Fruit fly (Drosophila melanogaster) whole organism, embryonic: Measurements from ENCODE around the gene CG11384.

ENCODE experiments used
- Atf-2 ChIP-seq: fragments of 200-800 bp; sonication (Bioruptor generic); optimal IDR thresholded peaks from 2 replicates; lab custom pipeline; 2016; ENCODE audit warnings: missing biosample characterization, missing genetic modification characterization
- B-H2 ChIP-seq: fragments of 200-800 bp; sonication (Bioruptor generic); optimal IDR thresholded peaks from 2 replicates; lab custom pipeline; 2018; ENCODE audit warnings: missing biosample characterization, mild to moderate bottlenecking, missing genetic modification characterization
- Blimp-1 ChIP-seq: fragments of 200-800 bp; sonication (Bioruptor generic); optimal IDR thresholded peaks from 3 replicates; lab custom pipeline; 2018; ENCODE audit warnings: missing biosample characterization, missing genetic modification characterization, mild to moderate bottlenecking, moderate library complexity, missing genetic modification reagents
- CG11247 ChIP-seq: fragments of 200-800 bp; sonication (Bioruptor generic); IDR thresholded peaks from 2 replicates; pipeline ENCODE4 v1.3.6; 2022; ENCODE audit warnings: missing biosample characterization, missing genetic modification characterization
- CG11695 ChIP-seq: fragments of 200-800 bp; sonication (Bioruptor generic); IDR thresholded peaks from 3 replicates; pipeline ENCODE4 v1.3.6; 2022; ENCODE audit warnings: missing biosample characterization, missing genetic modification characterization
- CG12155 ChIP-seq: fragments of 200-800 bp; sonication (Bioruptor generic); optimal IDR thresholded peaks from 3 replicates; lab custom pipeline; 2016; ENCODE audit warnings: missing biosample characterization, missing genetic modification characterization
- CG17186 ChIP-seq: fragments of 200-800 bp; sonication (Bioruptor generic); optimal IDR thresholded peaks from 3 replicates; lab custom pipeline; 2017; ENCODE audit warnings: missing biosample characterization, missing genetic modification reagents, missing genetic modification characterization
- CG17359 ChIP-seq: fragments of 200-800 bp; sonication (Bioruptor generic); optimal IDR thresholded peaks from 3 replicates; lab custom pipeline; 2018; ENCODE audit warnings: missing biosample characterization, mild to moderate bottlenecking, missing genetic modification characterization, moderate library complexity
- CG2129 ChIP-seq: fragments of 200-800 bp; sonication (Bioruptor generic); IDR thresholded peaks from 2 replicates; pipeline ENCODE4 v1.3.6; 2022; ENCODE audit warnings: missing biosample characterization, missing genetic modification characterization; ENCODE audit not compliant: partially characterized antibody
- CG2889 ChIP-seq: fragments of 200-800 bp; sonication (Bioruptor generic); IDR thresholded peaks from 3 replicates; pipeline ENCODE4 v1.3.6; 2022; ENCODE audit warnings: missing biosample characterization, missing genetic modification characterization
- CG33213 ChIP-seq: fragments of 200-800 bp; sonication (Bioruptor generic); optimal IDR thresholded peaks from 3 replicates; lab custom pipeline; 2016; ENCODE audit warnings: missing biosample characterization, missing genetic modification characterization
- CG6272 ChIP-seq: fragments of 200-800 bp; sonication (Bioruptor generic); IDR thresholded peaks from 2 replicates; pipeline ENCODE4 v1.3.6; 2022; ENCODE audit warnings: missing biosample characterization, missing genetic modification characterization
- CG9215 ChIP-seq: fragments of 200-800 bp; sonication (Bioruptor generic); IDR thresholded peaks from 2 replicates; pipeline ENCODE4 v1.3.6; 2022; ENCODE audit warnings: missing biosample characterization, missing genetic modification characterization
- Doc3 ChIP-seq: fragments of 200-800 bp; sonication (Bioruptor generic); IDR thresholded peaks from 3 replicates; pipeline ENCODE4 v1.3.6; 2022; ENCODE audit warnings: missing biosample characterization, missing genetic modification characterization; ENCODE audit not compliant: partially characterized antibody
- Dp ChIP-seq: fragments of 200-800 bp; sonication (Bioruptor generic); optimal IDR thresholded peaks from 2 replicates; lab custom pipeline; 2018; ENCODE audit warnings: missing biosample characterization, mild to moderate bottlenecking, missing genetic modification characterization, moderate library complexity
- Dref ChIP-seq: fragments of 200-800 bp; sonication (Bioruptor generic); IDR thresholded peaks from 2 replicates; pipeline ENCODE4 v1.3.6; 2022; ENCODE audit warnings: missing biosample characterization, missing genetic modification characterization
- GATAe ChIP-seq: fragments of 200-800 bp; sonication (Bioruptor generic); conservative IDR thresholded peaks from 2 replicates; pipeline ENCODE4 v1.3.6; 2022; ENCODE audit warnings: missing biosample characterization, missing genetic modification characterization
- Gug ChIP-seq: fragments of 200-800 bp; sonication (Bioruptor generic); IDR thresholded peaks from 4 replicates; pipeline ENCODE4 v1.3.6; 2022; ENCODE audit warnings: missing biosample characterization, missing genetic modification characterization
- H15 ChIP-seq: fragments of 200-800 bp; sonication (Bioruptor generic); IDR thresholded peaks from 3 replicates; pipeline ENCODE4 v1.3.6; 2022; ENCODE audit warnings: missing biosample characterization, missing genetic modification characterization
- HHEX ChIP-seq: fragments of 200-800 bp; sonication (Bioruptor generic); optimal IDR thresholded peaks from 3 replicates; lab custom pipeline; 2017; ENCODE audit warnings: missing biosample characterization, mild to moderate bottlenecking, missing genetic modification characterization, missing genetic modification reagents
- Lhr ChIP-seq: fragments of 200-800 bp; sonication (Bioruptor generic); optimal IDR thresholded peaks from 3 replicates; lab custom pipeline; 2017; ENCODE audit warnings: mild to moderate bottlenecking, missing biosample characterization, missing genetic modification reagents, missing genetic modification characterization
- Lpt ChIP-seq: fragments of >200 bp; optimal IDR thresholded peaks from 2 replicates; lab custom pipeline; 2018; ENCODE audit warnings: missing biosample characterization, missing genetic modification characterization
- Optix ChIP-seq: fragments of 200-800 bp; sonication (Bioruptor generic); IDR thresholded peaks from 3 replicates; pipeline ENCODE4 v1.3.6; 2022; ENCODE audit warnings: missing biosample characterization, missing genetic modification characterization
- Poxn ChIP-seq: fragments of 200-800 bp; sonication (Bioruptor generic); IDR thresholded peaks from 2 replicates; pipeline ENCODE4 v1.3.6; 2022; ENCODE audit warnings: missing biosample characterization, missing genetic modification characterization
- Xrp1 ChIP-seq: fragments of 200-800 bp; sonication (Bioruptor generic); IDR thresholded peaks from 2 replicates; pipeline ENCODE4 v1.3.6; 2022; ENCODE audit warnings: missing biosample characterization, missing genetic modification characterization
- abd-A ChIP-seq: fragments of 200-800 bp; sonication (Bioruptor generic); optimal IDR thresholded peaks from 3 replicates; lab custom pipeline; 2019; ENCODE audit warnings: missing biosample characterization, mild to moderate bottlenecking, missing genetic modification characterization, moderate library complexity
- ara ChIP-seq: fragments of 200-800 bp; sonication (Bioruptor generic); IDR thresholded peaks from 2 replicates; pipeline ENCODE4 v1.3.6; 2022; ENCODE audit warnings: missing biosample characterization, missing genetic modification characterization
- bcd ChIP-seq: fragments of 200-800 bp; sonication (Bioruptor generic); optimal IDR thresholded peaks from 2 replicates; lab custom pipeline; 2017; ENCODE audit warnings: missing biosample characterization, mild to moderate bottlenecking, missing genetic modification characterization
- dmrt11E ChIP-seq: fragments of 200-800 bp; sonication (Bioruptor generic); optimal IDR thresholded peaks from 3 replicates; lab custom pipeline; 2018; ENCODE audit warnings: missing biosample characterization, mild to moderate bottlenecking, missing genetic modification characterization, moderate library complexity
- ems ChIP-seq: fragments of 200-800 bp; sonication (Bioruptor generic); optimal IDR thresholded peaks from 3 replicates; lab custom pipeline; 2016; ENCODE audit warnings: missing biosample characterization, missing genetic modification characterization
- ewg ChIP-seq: fragments of 200-800 bp; sonication (Bioruptor generic); optimal IDR thresholded peaks from 3 replicates; lab custom pipeline; 2017; ENCODE audit warnings: mild to moderate bottlenecking, missing biosample characterization, missing genetic modification reagents, missing genetic modification characterization
- fru ChIP-seq: fragments of >200 bp; optimal IDR thresholded peaks from 2 replicates; lab custom pipeline; 2017
- gce ChIP-seq: fragments of 200-800 bp; sonication (Bioruptor generic); IDR thresholded peaks from 3 replicates; pipeline ENCODE4 v1.3.6; 2022; ENCODE audit warnings: missing biosample characterization, missing genetic modification characterization
- hkb ChIP-seq, 2 experiments: fragments of 200-800 bp in 1 of 2; fragments of >200 bp in 1 of 2; sonication (Bioruptor generic) in 1 of 2; IDR thresholded peaks in 1 of 2; optimal IDR thresholded peaks in 1 of 2; 2 replicates each; pipeline versions ENCODE4 v1.3.6 to Lab custom; 2017 to 2022; ENCODE audit warnings: missing biosample characterization in 1 of 2, missing genetic modification characterization in 1 of 2
- ind ChIP-seq: fragments of 200-800 bp; sonication (Bioruptor generic); optimal IDR thresholded peaks from 3 replicates; lab custom pipeline; 2016; ENCODE audit warnings: missing biosample characterization, missing genetic modification characterization
- kah ChIP-seq: fragments of 200-800 bp; sonication (Bioruptor generic); optimal IDR thresholded peaks from 2 replicates; lab custom pipeline; 2018; ENCODE audit warnings: missing biosample characterization, mild to moderate bottlenecking, missing genetic modification characterization
- kay ChIP-seq: fragments of 200-800 bp; sonication (Bioruptor generic); optimal IDR thresholded peaks from 2 replicates; lab custom pipeline; 2016; ENCODE audit warnings: missing biosample characterization, missing genetic modification characterization
- ken ChIP-seq: fragments of 200-800 bp; sonication (Bioruptor generic); IDR thresholded peaks from 3 replicates; pipeline ENCODE4 v1.3.6; 2022; ENCODE audit warnings: missing biosample characterization, missing genetic modification characterization
- lilli ChIP-seq: fragments of 200-800 bp; sonication (Bioruptor generic); optimal IDR thresholded peaks from 3 replicates; lab custom pipeline; 2016; ENCODE audit warnings: missing biosample characterization, missing genetic modification characterization
- mld ChIP-seq: fragments of 200-800 bp; sonication (Bioruptor generic); IDR thresholded peaks from 3 replicates; pipeline ENCODE4 v1.3.6; 2022; ENCODE audit warnings: missing biosample characterization, missing genetic modification characterization; ENCODE audit not compliant: partially characterized antibody
- p53 ChIP-seq: fragments of 200-800 bp; sonication (Bioruptor generic); optimal IDR thresholded peaks from 2 replicates; lab custom pipeline; 2016; ENCODE audit warnings: missing biosample characterization, missing genetic modification characterization
- sens ChIP-seq: fragments of 200-800 bp; sonication (Bioruptor generic); peaks from one replicate; lab custom pipeline; 2016; ENCODE audit warnings: missing biosample characterization, missing genetic modification characterization
- sisA ChIP-seq: fragments of 200-800 bp; sonication (Bioruptor generic); IDR thresholded peaks from 2 replicates; pipeline ENCODE4 v1.3.6; 2022; ENCODE audit warnings: missing biosample characterization, missing genetic modification characterization
- slou ChIP-seq: fragments of 200-800 bp; sonication (Bioruptor generic); optimal IDR thresholded peaks from 3 replicates; lab custom pipeline; 2016; ENCODE audit warnings: missing biosample characterization, missing genetic modification characterization
- sob ChIP-seq: fragments of 200-800 bp; sonication (Bioruptor generic); IDR thresholded peaks from 2 replicates; pipeline ENCODE4 v1.3.6; 2022; ENCODE audit warnings: missing biosample characterization, missing genetic modification characterization
- stwl ChIP-seq: fragments of 200-800 bp; sonication (Bioruptor generic); optimal IDR thresholded peaks from 3 replicates; lab custom pipeline; 2018; ENCODE audit warnings: missing biosample characterization, mild to moderate bottlenecking, missing genetic modification characterization, moderate library complexity
- sug ChIP-seq: fragments of 200-800 bp; optimal IDR thresholded peaks from 2 replicates; lab custom pipeline; 2019; ENCODE audit warnings: missing biosample characterization, mild to moderate bottlenecking, missing genetic modification characterization, moderate library complexity
- tin ChIP-seq: fragments of 200-800 bp; sonication (Bioruptor generic); optimal IDR thresholded peaks from 3 replicates; lab custom pipeline; 2016; ENCODE audit warnings: missing biosample characterization, missing genetic modification characterization
- vfl ChIP-seq: fragments of 200-800 bp; sonication (Bioruptor generic); optimal IDR thresholded peaks from 2 replicates; lab custom pipeline; 2016; ENCODE audit warnings: missing biosample characterization, missing genetic modification characterization
- vvl ChIP-seq: fragments of 200-800 bp; sonication (Bioruptor generic); IDR thresholded peaks from 2 replicates; pipeline ENCODE4 v1.3.6; 2022; ENCODE audit warnings: missing biosample characterization, missing genetic modification characterization
- z ChIP-seq: fragments of 200-800 bp; sonication (Bioruptor generic); IDR thresholded peaks from 3 replicates; pipeline ENCODE4 v1.3.6; 2022; ENCODE audit warnings: missing biosample characterization, missing genetic modification characterization
- zen ChIP-seq: fragments of 200-800 bp; sonication (Bioruptor generic); optimal IDR thresholded peaks from 3 replicates; lab custom pipeline; 2018; ENCODE audit warnings: missing biosample characterization, mild to moderate bottlenecking, missing genetic modification characterization, moderate library complexity

The CG11384 gene

dm6 chrX:1171018-1171417, 4.8 kb downstream of the CG11384 start (continued):
- TF ChIP-seq Blimp-1 (GFP tag; lab: Kevin White, UChicago) (peak; percentile 11), Dp (GFP tag; lab: Kevin White, UChicago) (no peak), CG6272 (GFP tag; lab: Robert Waterston, UW) (no peak), CG9215 (GFP tag; lab: Robert Waterston, UW) (peak; percentile 36; the same call in 1 of the 2 replicates), CG12155 (GFP tag; lab: Kevin White, UChicago) (peak; percentile 24), ewg (GFP tag; lab: Kevin White, UChicago) (no peak), ind (GFP tag; lab: Kevin White, UChicago) (peak; percentile 41), z (no peak), HHEX (GFP tag; lab: Kevin White, UChicago) (peak; percentile 56), bcd (GFP tag; lab: Kevin White, UChicago) (peak; percentile 43), CG2889 (GFP tag; lab: Robert Waterston, UW) (no peak), CG17359 (no peak), vfl (GFP tag; lab: Kevin White, UChicago) (peak; percentile 8), tin (GFP tag; lab: Kevin White, UChicago) (no peak), Xrp1 (GFP tag; lab: Robert Waterston, UW) (no peak; the same call in 1 of the 2 replicates), hkb (optimal IDR thresholded peaks at IDR 0.05; lab: Kevin White, UChicago) (no peak), hkb (GFP tag; IDR thresholded peaks at IDR 0.05; lab: Robert Waterston, UW) (0 out of 2 replicates have a peak, but pooled peaks have one; percentile 40), GATAe (GFP tag; lab: Robert Waterston, UW) (peak; percentile 62), dmrt11E (peak; percentile 27), stwl (tag; lab: Kevin White, UChicago) (no peak), H15 (GFP tag; lab: Robert Waterston, UW) (peak; percentile 46; the same call in 1 of the 3 replicates), Optix (GFP tag; lab: Robert Waterston, UW) (no peak), ken (GFP tag; lab: Robert Waterston, UW) (no peak), CG33213 (no peak), Lhr (GFP tag; lab: Kevin White, UChicago) (no peak), ems (GFP tag; lab: Kevin White, UChicago) (peak; percentile 17), gce (no peak), sug (tag; lab: Kevin White, UChicago) (peak; percentile 49), Gug (GFP tag; lab: Robert Waterston, UW) (no peak), Atf-2 (peak; percentile 12), lilli (GFP tag; lab: Kevin White, UChicago) (peak; percentile 54), vvl (GFP tag; lab: Robert Waterston, UW) (peak; percentile 34; the same call in 1 of the 2 replicates), Dref (GFP tag; lab: Robert Waterston, UW) (no peak), abd-A (tag; lab: Kevin White, UChicago) (no peak), fru (lab: Kevin White, UChicago) (no peak), Lpt (GFP tag; lab: Kevin White, UChicago) (no peak), mld (GFP tag; lab: Robert Waterston, UW) (no peak), CG11695 (GFP tag; lab: Robert Waterston, UW) (peak; percentile 50; the same call in 1 of the 3 replicates), slou (GFP tag; lab: Kevin White, UChicago) (no peak), sens (GFP tag; lab: Kevin White, UChicago) (peak; percentile 93), ara (GFP tag; lab: Robert Waterston, UW) (no peak), CG11247 (GFP tag; lab: Robert Waterston, UW) (no peak), kah (GFP tag; lab: Kevin White, UChicago) (no peak), CG2129 (no peak), sisA (GFP tag; lab: Robert Waterston, UW) (no peak), sob (GFP tag; lab: Robert Waterston, UW) (no peak), Poxn (GFP tag; lab: Robert Waterston, UW) (no peak), zen (tag; lab: Kevin White, UChicago) (no peak), kay (peak; percentile 27), CG17186 (GFP tag; lab: Kevin White, UChicago) (no peak), p53 (no peak), Doc3 (no peak), B-H2 (GFP tag; lab: Kevin White, UChicago) (no peak)
